Worm (Caenorhabditis elegans) whole organism, young adult: ENCODE data around the gene hlh-30.

Experiments
- B0261.1 ChIP-seq: sonication (generic microtip); optimal IDR thresholded peaks from 2 replicates; lab custom pipeline; 2016; ENCODE audit warnings: mild to moderate bottlenecking, missing genetic modification characterization, moderate library complexity, missing compliant biosample characterization
- F52B5.7 ChIP-seq: sonication (generic microtip); optimal IDR thresholded peaks from 2 replicates; lab custom pipeline; 2016; ENCODE audit warnings: mild to moderate bottlenecking, missing genetic modification characterization, missing compliant biosample characterization
- Y53F4B.3 ChIP-seq: fragments of 200-800 bp; sonication (Bioruptor generic); IDR thresholded peaks from 2 replicates; pipeline ENCODE4 v1.3.6; 2022; ENCODE audit warnings: missing genetic modification reagents, missing genetic modification characterization, missing compliant biosample characterization
- ceh-91 ChIP-seq: fragments of 200-800 bp; sonication (Bioruptor generic); IDR thresholded peaks from 2 replicates; pipeline ENCODE4 v1.3.6; 2022; ENCODE audit warnings: missing genetic modification reagents, missing genetic modification characterization, missing compliant biosample characterization
- die-1 ChIP-seq: sonication (generic microtip); optimal IDR thresholded peaks from 2 replicates; lab custom pipeline; 2016; ENCODE audit warnings: missing genotype, mild to moderate bottlenecking, missing genetic modification characterization, missing compliant biosample characterization
- dpl-1 ChIP-seq: fragments of 150-350 bp; optimal IDR thresholded peaks from 2 replicates; lab custom pipeline; 2014; ENCODE audit warnings: missing biosample characterization, missing genetic modification reagents, missing genetic modification characterization
- nhr-179 ChIP-seq: sonication (generic microtip); optimal IDR thresholded peaks from 2 replicates; lab custom pipeline; 2016; ENCODE audit warnings: mild to moderate bottlenecking, missing genetic modification characterization, missing compliant biosample characterization
- unc-62 ChIP-seq: fragments of 150-350 bp; optimal IDR thresholded peaks from 2 replicates; lab custom pipeline; 2014; ENCODE audit warnings: missing biosample characterization, missing genetic modification reagents, missing genetic modification characterization

DNA sequence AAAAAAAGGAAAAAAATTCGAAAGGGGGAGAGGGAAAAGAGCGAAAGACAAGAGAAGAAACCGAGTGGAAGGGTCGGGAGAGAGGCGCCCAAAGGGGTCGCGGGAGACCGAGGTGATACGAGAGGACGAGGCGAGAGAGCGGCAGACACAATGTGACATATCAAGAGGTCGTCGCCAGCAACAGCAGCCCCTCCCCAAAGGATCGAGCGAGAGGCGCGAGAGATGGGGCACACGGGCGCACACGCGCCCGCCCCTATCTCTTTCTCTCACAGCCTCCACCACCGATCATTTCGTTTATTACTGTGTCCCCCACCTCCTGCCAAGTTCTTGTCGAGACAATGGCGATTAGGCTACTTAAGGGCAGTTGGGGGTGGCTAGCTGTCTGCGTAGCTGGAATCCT is 6.6 kb downstream of the hlh-30 start:
- no peak for TF ChIP-seq nhr-179
- TF ChIP-seq unc-62 (GFP tag; lab: Kevin White, UChicago): no peak
- TF ChIP-seq B0261.1 (tag; lab: Kevin White, UChicago): no peak
- TF ChIP-seq F52B5.7: peak; percentile 15
- TF ChIP-seq die-1 (tag; lab: Kevin White, UChicago): no peak
- no peak for TF ChIP-seq dpl-1
- TF ChIP-seq Y53F4B.3 (GFP tag; lab: Robert Waterston, UW): no peak
- TF ChIP-seq ceh-91: no peak
